Worm (Caenorhabditis elegans): ENCODE results near the gene twk-2.

Gene twk-2

DNA sequence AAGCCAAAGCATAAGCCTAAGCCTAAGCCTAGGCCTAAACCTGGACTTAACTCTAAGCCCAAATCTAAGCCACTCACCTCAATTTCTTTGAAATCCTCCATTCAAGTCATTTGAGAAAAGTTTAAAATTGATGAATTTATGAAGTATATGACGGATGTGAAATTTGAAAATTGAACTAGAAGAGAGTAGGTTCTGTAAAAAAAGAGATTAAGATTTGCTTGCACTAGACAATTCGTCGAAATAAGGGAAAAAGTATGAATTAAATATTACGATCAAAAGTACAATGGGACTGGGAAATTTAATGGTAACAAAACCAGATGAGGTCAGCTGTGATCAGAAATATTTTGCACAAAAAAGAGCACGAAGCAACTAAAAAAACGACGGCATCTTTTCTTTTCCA lies at the start of gene twk-2:
twk-2 (minus strand) TSS at position 101 of the 400 bp plus-strand sequence.
- TF ChIP-seq flt-1 (GFP tag; IDR thresholded peaks at IDR 0.05) (no peak), tab-1 (GFP tag; IDR thresholded peaks at IDR 0.05) (no peak), cog-1 (tag; optimal IDR thresholded peaks at IDR 0.05) (no peak), ztf-23 (GFP tag; IDR thresholded peaks at IDR 0.05) (no peak), med-1 (GFP tag; optimal IDR thresholded peaks at IDR 0.05; ENCODE audit: insufficient read depth) (no peak), ref-1 (GFP tag; conservative IDR thresholded peaks at IDR 0.05) (no peak), klf-2 (GFP tag; conservative IDR thresholded peaks at IDR 0.05) (no peak), ztf-29 (GFP tag; IDR thresholded peaks at IDR 0.05) (no peak), T22C8.4 (GFP tag; IDR thresholded peaks at IDR 0.05) (no peak)

DNA sequence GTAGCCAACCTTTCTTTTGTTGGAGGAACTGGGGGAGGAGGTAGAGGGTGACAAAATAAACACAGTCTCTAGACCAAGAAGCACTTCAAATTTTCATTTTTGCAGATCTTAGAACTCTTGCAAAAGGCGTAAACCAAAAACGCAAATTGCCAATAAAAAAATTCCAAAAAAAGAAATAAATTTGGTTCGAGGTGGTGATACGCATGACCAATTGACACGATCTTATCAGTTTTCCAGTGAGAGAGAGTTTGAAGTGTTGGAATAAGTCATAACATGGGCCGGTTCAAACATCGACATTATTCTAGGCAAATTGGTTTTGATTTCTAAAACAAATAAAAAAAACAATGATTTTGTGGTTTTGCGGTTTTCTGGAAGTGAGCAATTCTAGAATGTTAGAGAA lies 42.9 kb upstream of the twk-2 start:
- TF ChIP-seq ztf-23 (GFP tag; IDR thresholded peaks at IDR 0.05): no peak
- TF ChIP-seq cog-1 (tag; optimal IDR thresholded peaks at IDR 0.05): no peak
- no peak for TF ChIP-seq T22C8.4 (GFP tag; IDR thresholded peaks at IDR 0.05)
- TF ChIP-seq ref-1 (GFP tag; conservative IDR thresholded peaks at IDR 0.05): no peak
- TF ChIP-seq flt-1 (GFP tag; IDR thresholded peaks at IDR 0.05): no peak
- TF ChIP-seq med-1 (GFP tag; optimal IDR thresholded peaks at IDR 0.05; ENCODE audit: insufficient read depth): no peak
- no peak for TF ChIP-seq ztf-29 (GFP tag; IDR thresholded peaks at IDR 0.05)
- no peak for TF ChIP-seq tab-1 (GFP tag; IDR thresholded peaks at IDR 0.05)
- TF ChIP-seq klf-2 (GFP tag; conservative IDR thresholded peaks at IDR 0.05): no peak

ce11 chrII:4494532-4494931 lies 41.6 kb upstream of the twk-2 start:
- no peak for TF ChIP-seq med-1 (GFP tag; optimal IDR thresholded peaks at IDR 0.05; ENCODE audit: insufficient read depth)
- TF ChIP-seq klf-2 (GFP tag; conservative IDR thresholded peaks at IDR 0.05): no peak
- TF ChIP-seq ztf-23 (GFP tag; IDR thresholded peaks at IDR 0.05): no peak
- no peak for TF ChIP-seq ref-1 (GFP tag; conservative IDR thresholded peaks at IDR 0.05)
- no peak for TF ChIP-seq ztf-29 (GFP tag; IDR thresholded peaks at IDR 0.05)
- TF ChIP-seq flt-1 (GFP tag; IDR thresholded peaks at IDR 0.05): no peak
- TF ChIP-seq tab-1 (GFP tag; IDR thresholded peaks at IDR 0.05): no peak
- no peak for TF ChIP-seq cog-1 (tag; optimal IDR thresholded peaks at IDR 0.05)
- TF ChIP-seq T22C8.4 (GFP tag; IDR thresholded peaks at IDR 0.05): no peak

DNA sequence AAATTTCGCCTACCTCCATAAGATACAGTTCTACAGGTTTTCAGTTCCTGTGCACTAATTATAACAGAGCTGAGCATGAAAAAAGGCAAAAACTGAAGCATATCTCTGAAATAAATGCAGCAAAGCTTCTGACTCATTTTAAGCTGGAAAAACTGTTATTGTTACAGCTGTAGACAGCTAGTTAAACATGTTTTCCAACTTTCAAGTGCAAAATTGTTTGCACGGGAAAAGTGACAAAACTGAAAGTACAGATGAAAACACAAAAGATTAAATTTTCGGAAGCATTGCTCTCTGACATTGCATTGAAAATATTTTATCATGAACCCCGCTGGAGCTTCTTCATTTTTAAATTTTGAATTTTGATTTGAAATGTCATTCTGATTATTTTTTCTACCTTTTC lies 37.8 kb upstream of the twk-2 start, which contains the start of gene T05C1.5:
T05C1.5 (minus strand) TSS at position 101 of the 400 bp plus-strand sequence.
- no peak for TF ChIP-seq T22C8.4 (GFP tag; IDR thresholded peaks at IDR 0.05)
- no peak for TF ChIP-seq ztf-23 (GFP tag; IDR thresholded peaks at IDR 0.05)
- TF ChIP-seq flt-1 (GFP tag; IDR thresholded peaks at IDR 0.05): no peak
- no peak for TF ChIP-seq ztf-29 (GFP tag; IDR thresholded peaks at IDR 0.05)
- no peak for TF ChIP-seq ref-1 (GFP tag; conservative IDR thresholded peaks at IDR 0.05)
- no peak for TF ChIP-seq tab-1 (GFP tag; IDR thresholded peaks at IDR 0.05)
- TF ChIP-seq klf-2 (GFP tag; conservative IDR thresholded peaks at IDR 0.05): no peak
- no peak for TF ChIP-seq med-1 (GFP tag; optimal IDR thresholded peaks at IDR 0.05; ENCODE audit: insufficient read depth)
- no peak for TF ChIP-seq cog-1 (tag; optimal IDR thresholded peaks at IDR 0.05)

- no peak for TF ChIP-seq cog-1 (tag; optimal IDR thresholded peaks at IDR 0.05)
- TF ChIP-seq T22C8.4 (GFP tag; IDR thresholded peaks at IDR 0.05): no peak
- no peak for TF ChIP-seq med-1 (GFP tag; optimal IDR thresholded peaks at IDR 0.05; ENCODE audit: insufficient read depth)
- no peak for TF ChIP-seq tab-1 (GFP tag; IDR thresholded peaks at IDR 0.05)
- no peak for TF ChIP-seq ref-1 (GFP tag; conservative IDR thresholded peaks at IDR 0.05)
- no peak for TF ChIP-seq flt-1 (GFP tag; IDR thresholded peaks at IDR 0.05)
- no peak for TF ChIP-seq ztf-29 (GFP tag; IDR thresholded peaks at IDR 0.05)
- TF ChIP-seq ztf-23 (GFP tag; IDR thresholded peaks at IDR 0.05): no peak
- TF ChIP-seq klf-2 (GFP tag; conservative IDR thresholded peaks at IDR 0.05): no peak
Observed at ce11 chrII:4489288-4489687, 36.3 kb upstream of the twk-2 start, which contains the start of gene T05C1.3. T05C1.3 (minus strand) TSS chrII:4489388.

DNA sequence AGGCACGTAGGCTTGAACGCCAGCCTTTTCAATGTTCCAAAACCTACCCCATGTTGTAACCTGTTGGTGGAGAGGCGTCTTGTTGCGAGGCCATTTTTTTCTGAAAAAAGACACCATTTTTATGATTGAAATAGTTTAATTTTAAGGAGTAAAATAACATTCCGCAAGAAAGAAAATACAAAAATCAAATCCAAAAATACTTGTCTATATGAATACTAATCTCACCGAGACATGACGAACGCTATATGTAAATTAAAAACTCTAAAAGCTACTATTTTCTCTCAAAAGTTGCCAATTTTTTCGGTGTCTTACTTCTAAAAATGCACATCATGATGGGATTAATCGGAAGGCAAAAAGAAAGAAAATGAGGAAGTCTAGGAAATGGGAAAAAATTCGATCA lies 29.1 kb upstream of the twk-2 start, which contains the start of gene T05C1.2:
T05C1.2 (minus strand) TSS at position 101 of the 400 bp plus-strand sequence.
- no peak for TF ChIP-seq flt-1 (GFP tag; IDR thresholded peaks at IDR 0.05)
- TF ChIP-seq T22C8.4 (GFP tag; IDR thresholded peaks at IDR 0.05): no peak
- TF ChIP-seq med-1 (GFP tag; optimal IDR thresholded peaks at IDR 0.05; ENCODE audit: insufficient read depth): no peak
- TF ChIP-seq klf-2 (GFP tag; conservative IDR thresholded peaks at IDR 0.05): no peak
- no peak for TF ChIP-seq ref-1 (GFP tag; conservative IDR thresholded peaks at IDR 0.05)
- TF ChIP-seq ztf-23 (GFP tag; IDR thresholded peaks at IDR 0.05): no peak
- no peak for TF ChIP-seq ztf-29 (GFP tag; IDR thresholded peaks at IDR 0.05)
- TF ChIP-seq cog-1 (tag; optimal IDR thresholded peaks at IDR 0.05): no peak
- TF ChIP-seq tab-1 (GFP tag; IDR thresholded peaks at IDR 0.05): no peak

- TF ChIP-seq ref-1 (GFP tag; conservative IDR thresholded peaks at IDR 0.05) (no peak), cog-1 (tag; optimal IDR thresholded peaks at IDR 0.05) (no peak), med-1 (GFP tag; optimal IDR thresholded peaks at IDR 0.05; ENCODE audit: insufficient read depth) (no peak), flt-1 (GFP tag; IDR thresholded peaks at IDR 0.05) (no peak), ztf-23 (GFP tag; IDR thresholded peaks at IDR 0.05) (no peak), T22C8.4 (GFP tag; IDR thresholded peaks at IDR 0.05) (no peak), klf-2 (GFP tag; conservative IDR thresholded peaks at IDR 0.05) (no peak), ztf-29 (GFP tag; IDR thresholded peaks at IDR 0.05) (no peak), tab-1 (GFP tag; IDR thresholded peaks at IDR 0.05) (no peak)
Observed at ce11 chrII:4478303-4478702, 25.4 kb upstream of the twk-2 start, which contains the start of gene T05C1.1. T05C1.1 (plus strand) TSS chrII:4478603.

DNA sequence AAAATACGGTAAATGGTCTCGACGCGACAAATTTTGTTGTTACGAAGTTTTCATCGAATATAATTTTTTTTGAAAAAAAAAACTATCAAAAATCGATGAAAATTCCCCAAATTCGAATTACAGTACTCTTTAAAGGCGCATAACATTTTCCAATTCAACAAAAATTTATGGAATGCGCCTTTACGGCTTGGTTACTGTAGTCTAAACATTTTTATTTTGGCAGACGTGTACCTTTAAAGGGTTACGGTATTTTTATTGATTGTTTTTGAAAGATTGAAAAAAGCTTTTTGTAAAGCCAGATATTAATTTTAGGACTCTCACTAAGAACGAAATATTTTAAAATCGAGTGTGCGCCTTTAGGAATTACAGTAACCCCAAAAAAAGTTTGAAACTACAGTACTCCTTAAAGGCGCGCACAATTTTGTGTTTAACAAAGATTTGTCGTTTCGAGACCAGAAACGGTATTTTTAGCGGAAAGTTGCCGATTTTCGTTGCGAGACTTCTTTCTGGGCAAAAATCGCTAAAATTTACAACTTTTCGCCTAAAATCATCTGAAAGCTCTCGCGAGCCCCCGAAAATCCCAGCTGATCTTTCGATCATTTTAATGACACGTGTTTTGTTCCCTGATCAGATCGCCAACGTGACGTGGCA lies 21.2 kb upstream of the twk-2 start:
- no peak for TF ChIP-seq ref-1 (GFP tag; conservative IDR thresholded peaks at IDR 0.05)
- TF ChIP-seq T22C8.4 (GFP tag; IDR thresholded peaks at IDR 0.05): no peak
- no peak for TF ChIP-seq cog-1 (tag; optimal IDR thresholded peaks at IDR 0.05)
- TF ChIP-seq ztf-23 (GFP tag; IDR thresholded peaks at IDR 0.05): no peak
- no peak for TF ChIP-seq ztf-29 (GFP tag; IDR thresholded peaks at IDR 0.05)
- no peak for TF ChIP-seq flt-1 (GFP tag; IDR thresholded peaks at IDR 0.05)
- no peak for TF ChIP-seq klf-2 (GFP tag; conservative IDR thresholded peaks at IDR 0.05)
- TF ChIP-seq tab-1 (GFP tag; IDR thresholded peaks at IDR 0.05): no peak
- TF ChIP-seq med-1 (GFP tag; optimal IDR thresholded peaks at IDR 0.05; ENCODE audit: insufficient read depth): no peak

DNA sequence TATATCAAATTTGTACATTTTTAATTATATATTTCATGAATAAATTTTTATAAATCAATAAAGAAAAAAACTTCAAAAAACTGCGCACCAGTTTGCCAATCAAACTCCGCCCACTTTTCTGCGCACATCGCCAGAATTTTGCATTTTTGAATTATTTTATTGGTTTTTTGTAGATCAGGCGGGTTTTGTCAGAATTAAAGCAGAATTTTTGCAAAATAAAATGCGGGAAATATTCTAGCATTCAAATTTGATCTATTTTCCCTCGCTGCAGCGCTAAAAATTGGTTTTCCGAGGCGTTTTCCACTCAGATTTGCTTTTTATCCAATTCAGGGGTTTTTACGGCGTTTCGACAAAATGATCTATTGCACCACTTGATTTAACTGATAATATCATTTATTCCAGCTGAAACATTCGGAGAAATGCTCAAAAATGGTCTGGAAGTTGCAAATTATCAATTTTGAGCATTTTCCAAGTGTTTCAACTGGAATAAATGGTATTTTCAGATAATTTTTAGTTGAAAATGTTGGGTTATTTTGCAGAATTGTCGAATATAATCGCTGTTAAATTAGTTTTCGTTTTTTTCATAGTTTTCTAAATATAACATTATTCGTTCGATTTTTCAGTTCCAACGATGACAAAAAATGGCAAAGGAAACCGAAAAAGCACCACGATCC lies 18.2 kb upstream of the twk-2 start, which contains the start of gene W06B4.1:
W06B4.1 (plus strand) TSS at position 624 of the 674 bp plus-strand sequence.
- TF ChIP-seq klf-2 (GFP tag; conservative IDR thresholded peaks at IDR 0.05): no peak
- no peak for TF ChIP-seq flt-1 (GFP tag; IDR thresholded peaks at IDR 0.05)
- no peak for TF ChIP-seq tab-1 (GFP tag; IDR thresholded peaks at IDR 0.05)
- no peak for TF ChIP-seq med-1 (GFP tag; optimal IDR thresholded peaks at IDR 0.05; ENCODE audit: insufficient read depth)
- no peak for TF ChIP-seq ztf-23 (GFP tag; IDR thresholded peaks at IDR 0.05)
- TF ChIP-seq T22C8.4 (GFP tag; IDR thresholded peaks at IDR 0.05): no peak
- TF ChIP-seq cog-1 (tag; optimal IDR thresholded peaks at IDR 0.05): no peak
- TF ChIP-seq ref-1 (GFP tag; conservative IDR thresholded peaks at IDR 0.05): no peak
- no peak for TF ChIP-seq ztf-29 (GFP tag; IDR thresholded peaks at IDR 0.05)

Measured in whole organism, midembryonic.